ENCODE assay signal across 1 worm cellular context in the genomic region with DNA sequence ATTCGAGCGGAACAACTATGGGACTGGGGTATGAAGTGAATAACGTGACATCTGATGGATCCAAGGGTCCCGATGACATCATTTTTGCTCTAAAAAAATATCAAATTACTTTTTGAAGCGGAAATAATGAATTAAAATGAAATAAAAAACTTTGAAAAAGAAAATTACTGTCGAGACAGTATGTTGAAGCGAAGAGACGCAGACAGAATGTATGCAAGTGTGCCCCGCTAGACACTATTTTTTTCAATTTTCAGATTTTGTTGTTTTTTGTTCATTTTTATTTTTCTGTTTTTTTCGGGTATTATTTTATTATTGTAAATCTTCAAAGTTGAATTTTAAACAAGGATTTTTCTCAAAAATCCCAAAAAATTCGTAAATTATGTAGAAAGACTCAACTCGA.
TF ChIP-seq lines count a peak whose summit lies in the region.

A gene (minus strand): TSS at position 88 of the 400 bp plus-strand sequence.

TF ChIP-seq in whole organism, L1 larva, 84 proteins besides CTCF, POLR2A, EP300 and RAD21 (continued from another document):
- TF ChIP-seq ama-1 (optimal IDR thresholded peaks at IDR 0.05; lab: Kevin White, UChicago) (no peak), fkh-8 (tag; optimal IDR thresholded peaks at IDR 0.05; lab: Kevin White, UChicago) (no peak)
